Fruit fly (Drosophila melanogaster) whole organism, embryonic: Measurements from ENCODE around the gene CG4374.
A peak's percentile ranks its signal among the peaks of the same experiment; 100 is the strongest.

Experiments
- Adf1 ChIP-seq: fragments of 200-800 bp; sonication (Bioruptor generic); IDR thresholded peaks from 2 replicates; pipeline ENCODE4 v1.3.6; 2022; ENCODE audit warnings: missing biosample characterization, missing genetic modification characterization
- B-H2 ChIP-seq: fragments of 200-800 bp; sonication (Bioruptor generic); optimal IDR thresholded peaks from 2 replicates; lab custom pipeline; 2018; ENCODE audit warnings: missing biosample characterization, mild to moderate bottlenecking, missing genetic modification characterization
- Bgb ChIP-seq: fragments of 200-800 bp; sonication (Bioruptor generic); IDR thresholded peaks from 2 replicates; pipeline ENCODE4 v1.3.6; 2022; ENCODE audit warnings: missing biosample characterization, missing genetic modification characterization; ENCODE audit not compliant: partially characterized antibody
- CG11504 ChIP-seq: fragments of 200-800 bp; sonication (Bioruptor generic); optimal IDR thresholded peaks from 3 replicates; lab custom pipeline; 2019; ENCODE audit warnings: missing biosample characterization, mild to moderate bottlenecking, missing genetic modification characterization, moderate library complexity
- CG12104 ChIP-seq: fragments of 200-800 bp; sonication (Bioruptor generic); optimal IDR thresholded peaks from 3 replicates; lab custom pipeline; 2016; ENCODE audit warnings: missing biosample characterization, missing genetic modification characterization
- CG12155 ChIP-seq: fragments of 200-800 bp; sonication (Bioruptor generic); optimal IDR thresholded peaks from 3 replicates; lab custom pipeline; 2016; ENCODE audit warnings: missing biosample characterization, missing genetic modification characterization
- CG12769 ChIP-seq: fragments of 200-800 bp; sonication (Bioruptor generic); optimal IDR thresholded peaks from 2 replicates; lab custom pipeline; 2019; ENCODE audit warnings: missing biosample characterization, mild to moderate bottlenecking, missing genetic modification characterization, moderate library complexity
- CG13287 ChIP-seq: fragments of 200-800 bp; sonication (Bioruptor generic); IDR thresholded peaks from 2 replicates; pipeline ENCODE4 v1.3.6; 2022; ENCODE audit warnings: missing biosample characterization, missing genetic modification characterization; ENCODE audit not compliant: partially characterized antibody
- CG13775 ChIP-seq: fragments of 200-800 bp; sonication (Bioruptor generic); optimal IDR thresholded peaks from 3 replicates; lab custom pipeline; 2017; ENCODE audit warnings: missing biosample characterization, mild to moderate bottlenecking, missing genetic modification characterization
- CG14014 ChIP-seq: fragments of 200-800 bp; sonication (Bioruptor generic); IDR thresholded peaks from 2 replicates; pipeline ENCODE4 v1.3.6; 2022; ENCODE audit warnings: missing biosample characterization, missing genetic modification characterization
- CG15514 ChIP-seq: fragments of 200-800 bp; sonication (Bioruptor generic); optimal IDR thresholded peaks from 3 replicates; lab custom pipeline; 2017; ENCODE audit warnings: missing biosample characterization, missing genetic modification characterization, mild to moderate bottlenecking, moderate library complexity, missing genetic modification reagents
- CG18476 ChIP-seq: fragments of 200-800 bp; sonication (Bioruptor generic); optimal IDR thresholded peaks from 2 replicates; lab custom pipeline; 2016; ENCODE audit warnings: missing biosample characterization, mild to moderate bottlenecking, missing genetic modification characterization
- CG31224 ChIP-seq: fragments of 200-800 bp; sonication (Bioruptor generic); IDR thresholded peaks from 2 replicates; pipeline ENCODE4 v1.3.6; 2022; ENCODE audit warnings: missing biosample characterization, missing genetic modification characterization
- CG32532 ChIP-seq: fragments of 200-800 bp; sonication (Bioruptor generic); IDR thresholded peaks from 2 replicates; pipeline ENCODE4 v1.3.6; 2022; ENCODE audit warnings: missing biosample characterization, missing genetic modification characterization
- CG32767 ChIP-seq: fragments of 200-800 bp; sonication (Bioruptor generic); IDR thresholded peaks from 2 replicates; pipeline ENCODE4 v1.3.6; 2022; ENCODE audit warnings: missing biosample characterization, missing genetic modification characterization
- CG32772 ChIP-seq: fragments of 200-800 bp; sonication (Bioruptor generic); IDR thresholded peaks from 2 replicates; pipeline ENCODE4 v1.3.6; 2022; ENCODE audit warnings: missing biosample characterization, missing genetic modification characterization
- CG34376 ChIP-seq: fragments of 200-800 bp; sonication (Bioruptor generic); optimal IDR thresholded peaks from 2 replicates; lab custom pipeline; 2018; ENCODE audit warnings: missing biosample characterization, mild to moderate bottlenecking, missing genetic modification characterization
- CG3995 ChIP-seq: fragments of 200-800 bp; sonication (Bioruptor generic); optimal IDR thresholded peaks from 3 replicates; lab custom pipeline; 2016; ENCODE audit warnings: missing biosample characterization, missing genetic modification characterization
- CG42726 ChIP-seq: fragments of 200-800 bp; sonication (Bioruptor generic); IDR thresholded peaks from 2 replicates; pipeline ENCODE4 v1.3.6; 2022; ENCODE audit warnings: missing biosample characterization, missing genetic modification characterization; ENCODE audit not compliant: partially characterized antibody
- CG7745 ChIP-seq: fragments of 200-800 bp; sonication (Bioruptor generic); optimal IDR thresholded peaks from 2 replicates; lab custom pipeline; 2018; ENCODE audit warnings: missing biosample characterization, mild to moderate bottlenecking, missing genetic modification characterization, moderate library complexity
- CG8924 ChIP-seq: fragments of 200-800 bp; optimal IDR thresholded peaks from 3 replicates; lab custom pipeline; 2019; ENCODE audit warnings: missing biosample characterization, mild to moderate bottlenecking, missing genetic modification characterization, moderate library complexity
- CG9932 ChIP-seq: fragments of 200-800 bp; sonication (Bioruptor generic); IDR thresholded peaks from 2 replicates; pipeline ENCODE4 v1.3.6; 2022; ENCODE audit warnings: missing biosample characterization, missing genetic modification characterization
- E2f2 ChIP-seq: fragments of 200-800 bp; sonication (Bioruptor generic); IDR thresholded peaks from 2 replicates; pipeline ENCODE4 v1.3.6; 2022; ENCODE audit warnings: missing biosample characterization, missing genetic modification characterization
- Fer1 ChIP-seq: fragments of 200-800 bp; sonication (Bioruptor generic); optimal IDR thresholded peaks from 2 replicates; lab custom pipeline; 2017; ENCODE audit warnings: missing biosample characterization, mild to moderate bottlenecking, missing genetic modification characterization
- HmgZ ChIP-seq: fragments of 200-800 bp; sonication (Bioruptor generic); optimal IDR thresholded peaks from 2 replicates; lab custom pipeline; 2018; ENCODE audit warnings: missing biosample characterization, mild to moderate bottlenecking, missing genetic modification characterization
- Hmr ChIP-seq: fragments of 200-800 bp; sonication (Bioruptor generic); optimal IDR thresholded peaks from 3 replicates; lab custom pipeline; 2017; ENCODE audit warnings: mild to moderate bottlenecking, missing biosample characterization, missing genetic modification reagents, missing genetic modification characterization
- Hmx ChIP-seq: fragments of 200-800 bp; sonication (Bioruptor generic); optimal IDR thresholded peaks from 2 replicates; lab custom pipeline; 2016; ENCODE audit warnings: missing biosample characterization, missing genetic modification characterization
- Lhr ChIP-seq: fragments of 200-800 bp; sonication (Bioruptor generic); optimal IDR thresholded peaks from 3 replicates; lab custom pipeline; 2017; ENCODE audit warnings: mild to moderate bottlenecking, missing biosample characterization, missing genetic modification reagents, missing genetic modification characterization
- Med ChIP-seq: fragments of 200-800 bp; sonication (Bioruptor generic); peaks from one replicate; lab custom pipeline; 2016; ENCODE audit warnings: missing biosample characterization, missing genetic modification characterization, mild to moderate bottlenecking, inconsistent platforms, moderate library complexity
- Nf-YC ChIP-seq: fragments of 200-800 bp; optimal IDR thresholded peaks from 3 replicates; lab custom pipeline; 2019; ENCODE audit warnings: missing biosample characterization, mild to moderate bottlenecking, missing genetic modification characterization, moderate library complexity
- Oli ChIP-seq: fragments of 200-800 bp; sonication (Bioruptor generic); optimal IDR thresholded peaks from 2 replicates; lab custom pipeline; 2018; ENCODE audit warnings: missing biosample characterization, mild to moderate bottlenecking, missing genetic modification characterization, moderate library complexity
- Pdp1 ChIP-seq, 2 experiments: fragments of 200-800 bp; sonication (Bioruptor generic); optimal IDR thresholded peaks; 3 replicates each; lab custom pipeline; 2016; ENCODE audit warnings: missing biosample characterization in 2 of 2, missing genetic modification characterization in 2 of 2, mild to moderate bottlenecking in 1 of 2, moderate library complexity in 1 of 2
- Ptx1 ChIP-seq: fragments of 200-800 bp; sonication (Bioruptor generic); IDR thresholded peaks from 2 replicates; pipeline ENCODE4 v1.3.6; 2022; ENCODE audit warnings: missing biosample characterization, missing genetic modification characterization
- Scr ChIP-seq: fragments of 200-800 bp; sonication (Bioruptor generic); IDR thresholded peaks from 2 replicates; pipeline ENCODE4 v1.3.6; 2022; ENCODE audit warnings: missing biosample characterization, missing genetic modification characterization; ENCODE audit not compliant: partially characterized antibody
- Xbp1 ChIP-seq: fragments of 200-800 bp; sonication (Bioruptor generic); optimal IDR thresholded peaks from 3 replicates; lab custom pipeline; 2016; ENCODE audit warnings: missing biosample characterization, mild to moderate bottlenecking, missing genetic modification characterization
- abd-A ChIP-seq: fragments of 200-800 bp; sonication (Bioruptor generic); optimal IDR thresholded peaks from 3 replicates; lab custom pipeline; 2019; ENCODE audit warnings: missing biosample characterization, mild to moderate bottlenecking, missing genetic modification characterization, moderate library complexity
- bbx ChIP-seq: fragments of 200-800 bp; sonication (Bioruptor generic); IDR thresholded peaks from 2 replicates; pipeline ENCODE4 v1.3.6; 2022; ENCODE audit warnings: missing biosample characterization, missing genetic modification characterization; ENCODE audit not compliant: partially characterized antibody
- bcd ChIP-seq: fragments of 200-800 bp; sonication (Bioruptor generic); optimal IDR thresholded peaks from 2 replicates; lab custom pipeline; 2017; ENCODE audit warnings: missing biosample characterization, mild to moderate bottlenecking, missing genetic modification characterization
- gro ChIP-seq: fragments of 200-800 bp; sonication (Bioruptor generic); optimal IDR thresholded peaks from 2 replicates; lab custom pipeline; 2016; ENCODE audit warnings: missing biosample characterization, missing genetic modification characterization
- rib ChIP-seq: fragments of 200-800 bp; sonication (Bioruptor generic); IDR thresholded peaks from 2 replicates; pipeline ENCODE4 v1.3.6; 2022; ENCODE audit warnings: missing biosample characterization, missing genetic modification characterization
- row ChIP-seq: fragments of 200-800 bp; sonication (Bioruptor generic); IDR thresholded peaks from 3 replicates; pipeline ENCODE4 v1.3.6; 2022; ENCODE audit warnings: missing biosample characterization, missing genetic modification characterization
- sd ChIP-seq: fragments of 200-800 bp; sonication (Bioruptor generic); optimal IDR thresholded peaks from 3 replicates; lab custom pipeline; 2018; ENCODE audit warnings: missing biosample characterization, mild to moderate bottlenecking, missing genetic modification characterization, moderate library complexity
- slbo ChIP-seq: fragments of 200-800 bp; sonication (Bioruptor generic); IDR thresholded peaks from 2 replicates; pipeline ENCODE4 v1.3.6; 2022; ENCODE audit warnings: missing biosample characterization, missing genetic modification characterization
- sqz ChIP-seq: fragments of 200-800 bp; sonication (Bioruptor generic); optimal IDR thresholded peaks from 3 replicates; lab custom pipeline; 2018; ENCODE audit warnings: missing biosample characterization, mild to moderate bottlenecking, missing genetic modification characterization
- tna ChIP-seq: fragments of 200-800 bp; sonication (Bioruptor generic); IDR thresholded peaks from 2 replicates; pipeline ENCODE4 v1.3.6; 2022; ENCODE audit warnings: missing biosample characterization, missing genetic modification characterization; ENCODE audit not compliant: partially characterized antibody
- ttk ChIP-seq: fragments of 200-800 bp; sonication (Bioruptor generic); IDR thresholded peaks from 2 replicates; pipeline ENCODE4 v2.1.2; 2022; ENCODE audit warnings: missing biosample characterization, missing genetic modification characterization
- unc-4 ChIP-seq: fragments of 200-800 bp; sonication (Bioruptor generic); IDR thresholded peaks from 2 replicates; pipeline ENCODE4 v1.3.6; 2022; ENCODE audit warnings: missing biosample characterization, missing genetic modification characterization; ENCODE audit not compliant: partially characterized antibody

The CG4374 gene

dm6 chr3R:23377288-23377687, 94.8 kb downstream of the CG4374 start:
- no peak for TF ChIP-seq CG11504
- peak; percentile 90 for TF ChIP-seq CG3995 (GFP tag; lab: Kevin White, UChicago)
- TF ChIP-seq CG32767 (GFP tag; lab: Robert Waterston, UW), result no peak

DNA sequence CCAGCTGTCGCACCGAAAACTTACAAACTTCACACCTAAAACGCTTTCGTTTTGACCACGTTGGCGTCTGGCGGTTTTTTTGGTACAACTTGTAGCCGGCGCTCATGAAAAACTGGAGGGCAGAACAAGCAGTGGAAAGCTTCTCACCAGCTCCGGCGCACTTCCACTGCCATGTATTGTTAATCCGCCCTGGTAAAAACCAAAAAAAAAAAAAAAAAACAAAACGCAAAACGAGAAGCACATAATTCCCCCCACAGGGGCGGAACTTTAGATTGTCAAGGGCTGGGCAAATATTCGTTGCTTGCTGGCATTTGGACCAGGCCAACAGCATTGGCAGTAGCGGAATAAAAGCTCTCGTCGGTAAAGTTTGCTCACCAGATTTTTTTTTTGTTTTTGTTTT, 97.8 kb downstream of the CG4374 start:
- TF ChIP-seq CG34376 (GFP tag; lab: Kevin White, UChicago) (peak; percentile 44), B-H2 (peak; percentile 5), CG12104 (no peak), gro (GFP tag; lab: Kevin White, UChicago) (peak; percentile 59), unc-4 (GFP tag; lab: Robert Waterston, UW) (peak; percentile 41; the same call in 1 of the 2 replicates), Fer1 (GFP tag; lab: Kevin White, UChicago) (peak; percentile 33), CG8924 (tag; lab: Kevin White, UChicago) (no peak), CG7745 (tag; lab: Kevin White, UChicago) (no peak), abd-A (tag; lab: Kevin White, UChicago) (peak; percentile 82), CG9932 (GFP tag; lab: Robert Waterston, UW) (peak; percentile 52), CG12769 (tag; lab: Kevin White, UChicago) (peak; percentile 40), Nf-YC (tag; lab: Kevin White, UChicago) (peak; percentile 6), Bgb (GFP tag; lab: Robert Waterston, UW) (peak; percentile 30; the same call in 1 of the 2 replicates), Ptx1 (GFP tag; lab: Robert Waterston, UW) (0 out of 2 replicates have a peak, but pooled peaks have one; percentile 16), Hmx (GFP tag; lab: Kevin White, UChicago) (no peak), Med (GFP tag; lab: Kevin White, UChicago) (peak; percentile 62), row (GFP tag; lab: Robert Waterston, UW) (peak; percentile 29; the same call in 1 of the 3 replicates), CG13775 (GFP tag; lab: Kevin White, UChicago) (no peak), ttk (peak; percentile 26; the same call in 1 of the 2 replicates), CG14014 (GFP tag; lab: Robert Waterston, UW) (peak; percentile 24; the same call in 1 of the 2 replicates), Oli (tag; lab: Kevin White, UChicago) (no peak), CG13287 (GFP tag; lab: Robert Waterston, UW) (peak; percentile 69), sd (tag; lab: Kevin White, UChicago) (peak; percentile 82), slbo (GFP tag; lab: Robert Waterston, UW) (peak; percentile 46), bcd (GFP tag; lab: Kevin White, UChicago) (peak; percentile 42), tna (GFP tag; lab: Robert Waterston, UW) (peak; percentile 45; the same call in 1 of the 2 replicates), Adf1 (peak; percentile 44), CG18476 (GFP tag; lab: Kevin White, UChicago) (no peak), Hmr (GFP tag; lab: Kevin White, UChicago) (peak; percentile 17), CG32772 (GFP tag; lab: Robert Waterston, UW) (peak; percentile 89), CG15514 (GFP tag; lab: Kevin White, UChicago) (peak; percentile 21), E2f2 (GFP tag; lab: Robert Waterston, UW) (0 out of 2 replicates have a peak, but pooled peaks have one; percentile 9), Lhr (GFP tag; lab: Kevin White, UChicago) (peak; percentile 8), CG32532 (GFP tag; lab: Robert Waterston, UW) (peak; percentile 35; the same call in 1 of the 2 replicates), CG42726 (GFP tag; lab: Robert Waterston, UW) (0 out of 2 replicates have a peak, but pooled peaks have one; percentile 37), sqz (GFP tag; lab: Kevin White, UChicago) (peak; percentile 87), CG31224 (GFP tag; lab: Robert Waterston, UW) (peak; percentile 99), bbx (peak; percentile 23; the same call in 1 of the 2 replicates), rib (GFP tag; lab: Robert Waterston, UW) (0 out of 2 replicates have a peak, but pooled peaks have one; percentile 59), Pdp1 (GFP tag; optimal IDR thresholded peaks at IDR 0.05; lab: Kevin White, UChicago) (peak in 1 of 2 experiments; percentile 36), CG12155 (GFP tag; lab: Kevin White, UChicago) (peak; percentile 16), HmgZ (tag; lab: Kevin White, UChicago) (peak; percentile 25), Scr (GFP tag; lab: Robert Waterston, UW) (peak; percentile 20; the same call in 1 of the 2 replicates), Xbp1 (GFP tag; lab: Kevin White, UChicago) (peak; percentile 33)
